Worm (Caenorhabditis elegans) whole organism, midembryonic: Measurements from ENCODE around the gene T02C1.1.

Experiments
- T22C8.4 ChIP-seq: fragments of 200-800 bp; sonication (Bioruptor generic); IDR thresholded peaks from 2 replicates; pipeline ENCODE4 v1.3.6; 2022; ENCODE audit warnings: missing genetic modification characterization, missing compliant biosample characterization
- klf-2 ChIP-seq: fragments of 200-800 bp; sonication (Bioruptor generic); conservative IDR thresholded peaks from 2 replicates; pipeline ENCODE4 v1.3.6; 2022; ENCODE audit warnings: missing genetic modification reagents, missing genetic modification characterization, missing compliant biosample characterization
- med-1 ChIP-seq: sonication (generic microtip); optimal IDR thresholded peaks from 2 replicates; lab custom pipeline; 2017; ENCODE audit warnings: missing genetic modification characterization, mild to moderate bottlenecking, missing compliant biosample characterization, antibody characterized with exemption, missing genetic modification reagents; ENCODE audit not compliant: insufficient read depth

ce11 chrIII:9237626-9238025 lies 9.7 kb upstream of the T02C1.1 start:
- no peak for TF ChIP-seq med-1 (GFP tag; lab: Kevin White, UChicago)
- TF ChIP-seq T22C8.4 (GFP tag; lab: Robert Waterston, UW): no peak
- TF ChIP-seq klf-2 (GFP tag; lab: Robert Waterston, UW): no peak
